Worm (Caenorhabditis elegans): ENCODE data around the gene lpin-1.
A peak's percentile ranks its signal among the peaks of the same experiment; 100 is the strongest.

lpin-1 gene

ce11 chrV:13678542-13678941 lies 24.6 kb upstream of the lpin-1 start, which contains the start of the genes tag-65 and ccz-1 (continued):
- TF ChIP-seq unc-86 (tag; optimal IDR thresholded peaks at IDR 0.05): peak; percentile 85
- TF ChIP-seq C16A3.4 (tag; optimal IDR thresholded peaks at IDR 0.05): peak; percentile 87
- TF ChIP-seq hlh-4 (tag; optimal IDR thresholded peaks at IDR 0.05): no peak
- TF ChIP-seq tbx-2 (tag; optimal IDR thresholded peaks at IDR 0.05): peak; percentile 91
- TF ChIP-seq irx-1 (tag; optimal IDR thresholded peaks at IDR 0.05): peak; percentile 89
- peak; percentile 94 for TF ChIP-seq swsn-7 (tag; optimal IDR thresholded peaks at IDR 0.05)
- TF ChIP-seq aly-2 (tag; optimal IDR thresholded peaks at IDR 0.05): peak; percentile 87
- peak; percentile 93 for TF ChIP-seq pax-3 (tag; optimal IDR thresholded peaks at IDR 0.05)
- peak; percentile 87 to 92 (median 88) for TF ChIP-seq ceh-82 (tag; optimal IDR thresholded peaks at IDR 0.05)
- peak; percentile 84 for TF ChIP-seq lin-13 (GFP tag; optimal IDR thresholded peaks at IDR 0.05)
- peak; percentile 90 for TF ChIP-seq nhr-11 (tag; optimal IDR thresholded peaks at IDR 0.05)
- peak; percentile 95 for TF ChIP-seq nhr-19 (GFP tag; conservative IDR thresholded peaks at IDR 0.05)
- TF ChIP-seq fkh-10 (GFP tag; optimal IDR thresholded peaks at IDR 0.05): peak; percentile 21
- peak; percentile 94 for TF ChIP-seq rnt-1 (tag; optimal IDR thresholded peaks at IDR 0.05)
- peak; percentile 65 for TF ChIP-seq zag-1 (tag; optimal IDR thresholded peaks at IDR 0.05)
- peak; percentile 67 for TF ChIP-seq nhr-77 (tag; optimal IDR thresholded peaks at IDR 0.05)
- peak; percentile 66 for TF ChIP-seq zip-4 (GFP tag; optimal IDR thresholded peaks at IDR 0.05)
- TF ChIP-seq nhr-47 (tag; optimal IDR thresholded peaks at IDR 0.05): peak; percentile 95
- TF ChIP-seq lin-15B (tag; optimal IDR thresholded peaks at IDR 0.05): peak; percentile 74
- peak; percentile 82 to 94 (median 86) for TF ChIP-seq dpl-1 (GFP tag; optimal IDR thresholded peaks at IDR 0.05)
- no peak for TF ChIP-seq ama-1 (optimal IDR thresholded peaks at IDR 0.05)
- TF ChIP-seq pqm-1 (tag; optimal IDR thresholded peaks at IDR 0.05): no peak
- TF ChIP-seq fkh-4 (tag; optimal IDR thresholded peaks at IDR 0.05; ENCODE audit: borderline replicate concordance): peak; percentile 69
- TF ChIP-seq ztf-11 (tag; optimal IDR thresholded peaks at IDR 0.05): peak in 1 of 2 experiments; percentile 75
- TF ChIP-seq unc-30 (tag; optimal IDR thresholded peaks at IDR 0.05): no peak
- no peak for TF ChIP-seq unc-98 (GFP tag; IDR thresholded peaks at IDR 0.05)
- peak; percentile 30 for TF ChIP-seq C34B4.2 (tag; optimal IDR thresholded peaks at IDR 0.05)
- TF ChIP-seq hpl-2 (GFP tag; optimal IDR thresholded peaks at IDR 0.05): peak; percentile 8
- TF ChIP-seq lin-39 (tag; optimal IDR thresholded peaks at IDR 0.05): peak; percentile 93
- no peak for TF ChIP-seq nhr-28 (tag; optimal IDR thresholded peaks at IDR 0.05)
- TF ChIP-seq nhr-90 (tag; optimal IDR thresholded peaks at IDR 0.05; ENCODE audit: poor library complexity): peak; percentile 94
- TF ChIP-seq lin-14 (GFP tag; optimal IDR thresholded peaks at IDR 0.05): peak; percentile 93
- TF ChIP-seq nhr-20 (tag; optimal IDR thresholded peaks at IDR 0.05): peak; percentile 93
- TF ChIP-seq ceh-63 (GFP tag; optimal IDR thresholded peaks at IDR 0.05): peak; percentile 4
- no peak for TF ChIP-seq nhr-76 (tag; optimal IDR thresholded peaks at IDR 0.05)
- peak; percentile 48 for TF ChIP-seq sox-4 (tag; optimal IDR thresholded peaks at IDR 0.05)
- TF ChIP-seq unc-62 (GFP tag; optimal IDR thresholded peaks at IDR 0.05): no peak
- no peak for TF ChIP-seq vab-15 (tag; optimal IDR thresholded peaks at IDR 0.05)
- TF ChIP-seq sptf-1 (tag; optimal IDR thresholded peaks at IDR 0.05): no peak
- TF ChIP-seq efl-3 (GFP tag; optimal IDR thresholded peaks at IDR 0.05): peak; percentile 26
- peak; percentile 84 for TF ChIP-seq ceh-8 (GFP tag; optimal IDR thresholded peaks at IDR 0.05)
- TF ChIP-seq lir-3 (tag; optimal IDR thresholded peaks at IDR 0.05; ENCODE audit: poor library complexity): peak; percentile 66
- peak; percentile 96 for TF ChIP-seq nhr-85 (tag)
- TF ChIP-seq xbp-1 (tag; optimal IDR thresholded peaks at IDR 0.05): peak; percentile 87
- TF ChIP-seq C04F5.9 (tag; optimal IDR thresholded peaks at IDR 0.05): peak; percentile 32
